Worm (Caenorhabditis elegans) whole organism, L2 larva: ENCODE results near the gene T28A11.22.

ENCODE experiments used
- C34F6.9 ChIP-seq: fragments of 150-350 bp; optimal IDR thresholded peaks from 2 replicates; lab custom pipeline; 2014; ENCODE audit warnings: missing biosample characterization, missing genetic modification characterization
- F13H6.1 ChIP-seq: sonication (generic microtip); optimal IDR thresholded peaks from 2 replicates; lab custom pipeline; 2016; ENCODE audit warnings: missing genetic modification characterization, missing compliant biosample characterization
- R02D3.7 ChIP-seq: fragments of 150-350 bp; optimal IDR thresholded peaks from 2 replicates; lab custom pipeline; 2014; ENCODE audit warnings: missing biosample characterization, missing genetic modification characterization
- ZK546.5 ChIP-seq: sonication (generic microtip); optimal IDR thresholded peaks from 2 replicates; lab custom pipeline; 2017; ENCODE audit warnings: missing biosample characterization, missing genetic modification characterization
- aly-2 ChIP-seq: fragments of 150-350 bp; optimal IDR thresholded peaks from 2 replicates; lab custom pipeline; 2014; ENCODE audit warnings: missing biosample characterization, missing genetic modification characterization
- ama-1 ChIP-seq: fragments of 150-350 bp; optimal IDR thresholded peaks from 2 replicates; lab custom pipeline; 2018; ENCODE audit warnings: inconsistent platforms
- blmp-1 ChIP-seq: sonication (generic microtip); optimal IDR thresholded peaks from 2 replicates; lab custom pipeline; 2017; ENCODE audit warnings: missing genetic modification characterization, mild to moderate bottlenecking, missing compliant biosample characterization, antibody characterized with exemption, moderate library complexity; ENCODE audit not compliant: insufficient read depth
- ceh-16 ChIP-seq: fragments of 150-350 bp; optimal IDR thresholded peaks from 2 replicates; lab custom pipeline; 2014; ENCODE audit warnings: missing biosample characterization, missing genetic modification characterization
- ceh-82 ChIP-seq: fragments of 150-350 bp; optimal IDR thresholded peaks from 2 replicates; lab custom pipeline; 2014; ENCODE audit warnings: missing biosample characterization, missing genetic modification characterization
- crh-2 ChIP-seq: sonication (generic microtip); optimal IDR thresholded peaks from 2 replicates; lab custom pipeline; 2017; ENCODE audit warnings: missing biosample characterization, missing genetic modification characterization
- elt-1 ChIP-seq: fragments of 150-350 bp; optimal IDR thresholded peaks from 2 replicates; lab custom pipeline; 2014; ENCODE audit warnings: missing biosample characterization, missing genetic modification characterization
- elt-3 ChIP-seq: sonication (generic microtip); optimal IDR thresholded peaks from 2 replicates; lab custom pipeline; 2017; ENCODE audit warnings: missing biosample characterization, missing genetic modification characterization
- fos-1 ChIP-seq: fragments of 150-350 bp; optimal IDR thresholded peaks from 2 replicates; lab custom pipeline; 2014; ENCODE audit warnings: missing biosample characterization, missing genetic modification characterization
- gmeb-1 ChIP-seq: fragments of 150-350 bp; optimal IDR thresholded peaks from 2 replicates; lab custom pipeline; 2014; ENCODE audit warnings: missing biosample characterization, missing genetic modification characterization
- lin-11 ChIP-seq: fragments of 150-350 bp; sonication (generic microtip); optimal IDR thresholded peaks from 2 replicates; lab custom pipeline; 2014; ENCODE audit warnings: missing biosample characterization, missing genetic modification characterization, inconsistent platforms, mixed read lengths
- lin-39 ChIP-seq: fragments of 150-350 bp; optimal IDR thresholded peaks from 2 replicates; lab custom pipeline; 2014; ENCODE audit warnings: missing biosample characterization, missing genetic modification reagents, missing genetic modification characterization
- lsy-2 ChIP-seq, 2 experiments: fragments of 150-350 bp in 1 of 2; sonication (generic microtip) in 1 of 2; optimal IDR thresholded peaks; 2 replicates each; lab custom pipeline; 2014 to 2017; ENCODE audit warnings: missing biosample characterization in 2 of 2, missing genetic modification characterization in 2 of 2
- mab-5 ChIP-seq: fragments of 150-350 bp; optimal IDR thresholded peaks from 2 replicates; lab custom pipeline; 2014; ENCODE audit warnings: missing biosample characterization, missing genetic modification characterization
- mbf-1 ChIP-seq: sonication (generic microtip); optimal IDR thresholded peaks from 2 replicates; lab custom pipeline; 2017; ENCODE audit warnings: missing biosample characterization, missing genetic modification characterization
- mdl-1 ChIP-seq, 2 experiments: fragments of 150-350 bp in 1 of 2; sonication (generic microtip) in 1 of 2; optimal IDR thresholded peaks; 2 replicates each; lab custom pipeline; 2017; ENCODE audit warnings: missing biosample characterization in 2 of 2, missing genetic modification characterization in 2 of 2
- nhr-129 ChIP-seq: fragments of 150-350 bp; optimal IDR thresholded peaks from 2 replicates; lab custom pipeline; 2014; ENCODE audit warnings: missing biosample characterization, missing genetic modification characterization
- nhr-21 ChIP-seq: fragments of 150-350 bp; optimal IDR thresholded peaks from 2 replicates; lab custom pipeline; 2014; ENCODE audit warnings: missing biosample characterization, missing genetic modification characterization
- nhr-23 ChIP-seq: fragments of 150-350 bp; optimal IDR thresholded peaks from 2 replicates; lab custom pipeline; 2014; ENCODE audit warnings: missing biosample characterization, missing genetic modification reagents, missing genetic modification characterization
- nhr-237 ChIP-seq: fragments of 150-350 bp; optimal IDR thresholded peaks from 2 replicates; lab custom pipeline; 2014; ENCODE audit warnings: missing biosample characterization, missing genetic modification characterization
- nhr-25 ChIP-seq: fragments of 150-350 bp; sonication (generic microtip); optimal IDR thresholded peaks from 3 replicates; lab custom pipeline; 2014; ENCODE audit warnings: missing biosample characterization, missing genetic modification characterization
- nhr-77 ChIP-seq: fragments of 150-350 bp; optimal IDR thresholded peaks from 2 replicates; lab custom pipeline; 2014; ENCODE audit warnings: missing biosample characterization, missing genetic modification characterization
- peb-1 ChIP-seq: fragments of 150-350 bp; optimal IDR thresholded peaks from 2 replicates; lab custom pipeline; 2014; ENCODE audit warnings: missing biosample characterization, missing genetic modification characterization
- sem-4 ChIP-seq: fragments of 150-350 bp; optimal IDR thresholded peaks from 2 replicates; lab custom pipeline; 2014; ENCODE audit warnings: missing biosample characterization, missing genetic modification reagents, missing genetic modification characterization
- sma-3 ChIP-seq: sonication (generic microtip); optimal IDR thresholded peaks from 2 replicates; lab custom pipeline; 2016; ENCODE audit warnings: missing genetic modification reagents, missing genetic modification characterization, missing compliant biosample characterization
- sma-9 ChIP-seq, 2 experiments: fragments of 150-350 bp in 1 of 2; sonication (generic microtip) in 1 of 2; optimal IDR thresholded peaks; 2 replicates each; lab custom pipeline; 2014 to 2016; ENCODE audit warnings: missing genetic modification characterization in 2 of 2, mild to moderate bottlenecking in 1 of 2, missing biosample characterization in 1 of 2, missing compliant biosample characterization in 1 of 2, missing genetic modification reagents in 1 of 2, moderate library complexity in 1 of 2
- snpc-4 ChIP-seq: fragments of 150-350 bp; optimal IDR thresholded peaks from 2 replicates; lab custom pipeline; 2014; ENCODE audit warnings: missing biosample characterization, missing genetic modification characterization
- unc-39 ChIP-seq: fragments of 150-350 bp; optimal IDR thresholded peaks from 2 replicates; lab custom pipeline; 2014; ENCODE audit warnings: missing biosample characterization, missing genetic modification characterization
- unc-55 ChIP-seq: fragments of 150-350 bp; sonication (generic microtip); optimal IDR thresholded peaks from 3 replicates; lab custom pipeline; 2014; ENCODE audit warnings: missing biosample characterization, missing genetic modification reagents, missing genetic modification characterization
- unc-62 ChIP-seq: fragments of 150-350 bp; optimal IDR thresholded peaks from 2 replicates; lab custom pipeline; 2014; ENCODE audit warnings: missing biosample characterization, missing genetic modification reagents, missing genetic modification characterization
- zag-1 ChIP-seq: fragments of 150-350 bp; optimal IDR thresholded peaks from 2 replicates; lab custom pipeline; 2014; ENCODE audit warnings: missing biosample characterization, missing genetic modification characterization
- ztf-11 ChIP-seq: sonication (generic microtip); optimal IDR thresholded peaks from 2 replicates; lab custom pipeline; 2017; ENCODE audit warnings: missing biosample characterization, missing genetic modification characterization

Gene T28A11.22

ce11 chrV:3250153-3250552 lies 7.2 kb upstream of the T28A11.22 start, which contains the start of gene T28A11.13:
TSS of gene T28A11.13 (minus strand) at chrV:3250253.
- TF ChIP-seq ceh-82 (tag; lab: Kevin White, UChicago) (no peak), R02D3.7 (tag; lab: Kevin White, UChicago) (no peak), ceh-16 (tag; lab: Kevin White, UChicago) (no peak), F13H6.1 (tag; lab: Kevin White, UChicago) (no peak), fos-1 (tag; lab: Kevin White, UChicago) (no peak), lsy-2 (tag; optimal IDR thresholded peaks at IDR 0.05; lab: Kevin White, UChicago) (no peak), sma-3 (GFP tag; lab: Kevin White, UChicago) (no peak), snpc-4 (tag; lab: Kevin White, UChicago) (no peak), blmp-1 (tag; lab: Kevin White, UChicago) (no peak), unc-62 (GFP tag; lab: Kevin White, UChicago) (no peak)

- TF ChIP-seq snpc-4 (tag; lab: Kevin White, UChicago) (no peak), sem-4 (no peak), gmeb-1 (tag; lab: Kevin White, UChicago) (no peak), nhr-23 (tag; lab: Kevin White, UChicago) (no peak), nhr-25 (tag; lab: Kevin White, UChicago) (no peak), mab-5 (tag; lab: Kevin White, UChicago) (no peak), F13H6.1 (tag; lab: Kevin White, UChicago) (no peak), unc-39 (tag; lab: Kevin White, UChicago) (no peak), lin-39 (tag; lab: Kevin White, UChicago) (no peak), elt-1 (tag; lab: Kevin White, UChicago) (no peak), nhr-21 (tag; lab: Kevin White, UChicago) (no peak), aly-2 (no peak), sma-3 (GFP tag; lab: Kevin White, UChicago) (no peak), C34F6.9 (tag; lab: Kevin White, UChicago) (no peak), unc-55 (GFP tag; lab: Kevin White, UChicago) (no peak)
Observed at ce11 chrV:3256051-3256450, 1.3 kb upstream of the T28A11.22 start, which contains the start of gene srt-63. TSS of gene srt-63 (minus strand) at chrV:3256151.

- TF ChIP-seq elt-1 (tag; lab: Kevin White, UChicago) (no peak), elt-3 (no peak), nhr-237 (no peak), aly-2 (no peak), lin-11 (tag; lab: Kevin White, UChicago) (no peak), R02D3.7 (tag; lab: Kevin White, UChicago) (no peak), mab-5 (tag; lab: Kevin White, UChicago) (no peak), crh-2 (tag; lab: Kevin White, UChicago) (no peak), nhr-77 (tag; lab: Kevin White, UChicago) (no peak), ama-1 (lab: Kevin White, UChicago) (no peak), nhr-129 (tag; lab: Kevin White, UChicago) (no peak), mbf-1 (tag; lab: Kevin White, UChicago) (no peak), snpc-4 (tag; lab: Kevin White, UChicago) (no peak), sma-3 (GFP tag; lab: Kevin White, UChicago) (no peak)
Observed at ce11 chrV:3256809-3257208, 568 bp upstream of the T28A11.22 start.

- TF ChIP-seq F13H6.1 (tag; lab: Kevin White, UChicago) (peak; percentile 30), peb-1 (tag; lab: Kevin White, UChicago) (no peak), sma-3 (GFP tag; lab: Kevin White, UChicago) (no peak), sma-9 (GFP tag; optimal IDR thresholded peaks at IDR 0.05; lab: Kevin White, UChicago) (peak; percentile 88), sma-9 (tag; optimal IDR thresholded peaks at IDR 0.05; lab: Kevin White, UChicago) (no peak)
Observed at ce11 chrV:3259168-3259622, 1.8 kb downstream of the T28A11.22 start, which contains the start of gene T28A11.16. TSS of gene T28A11.16 (minus strand) at chrV:3259218.

- TF ChIP-seq crh-2 (tag; lab: Kevin White, UChicago) (no peak), nhr-23 (tag; lab: Kevin White, UChicago) (no peak), ztf-11 (no peak), elt-1 (tag; lab: Kevin White, UChicago) (no peak), nhr-21 (tag; lab: Kevin White, UChicago) (no peak), peb-1 (tag; lab: Kevin White, UChicago) (no peak), ama-1 (lab: Kevin White, UChicago) (no peak), mdl-1 (tag; optimal IDR thresholded peaks at IDR 0.05; lab: Kevin White, UChicago) (no peak), mab-5 (tag; lab: Kevin White, UChicago) (no peak), mbf-1 (tag; lab: Kevin White, UChicago) (no peak), ZK546.5 (tag; lab: Kevin White, UChicago) (no peak), zag-1 (tag; lab: Kevin White, UChicago) (no peak), F13H6.1 (tag; lab: Kevin White, UChicago) (no peak), nhr-77 (tag; lab: Kevin White, UChicago) (no peak)
Observed at ce11 chrV:3260075-3260474, 2.7 kb downstream of the T28A11.22 start, which contains the start of gene srbc-5. TSS of gene srbc-5 (plus strand) at chrV:3260375.
